Worm (Caenorhabditis elegans) whole organism, L3 larva: ENCODE results near the gene K11D12.14.

Experiments
- R02D3.7 ChIP-seq: fragments of 150-350 bp; optimal IDR thresholded peaks from 2 replicates; lab custom pipeline; 2014; ENCODE audit warnings: missing biosample characterization, missing genetic modification characterization
- ama-1 ChIP-seq: fragments of 150-350 bp; optimal IDR thresholded peaks from 2 replicates; lab custom pipeline; 2018
- ceh-16 ChIP-seq: sonication (generic microtip); optimal IDR thresholded peaks from 2 replicates; lab custom pipeline; 2017; ENCODE audit warnings: missing biosample characterization, missing genetic modification characterization
- egl-5 ChIP-seq: fragments of 150-350 bp; optimal IDR thresholded peaks from 2 replicates; lab custom pipeline; 2017; ENCODE audit warnings: missing biosample characterization, missing genetic modification reagents, missing genetic modification characterization, inconsistent platforms
- fkh-10 ChIP-seq: sonication (generic microtip); optimal IDR thresholded peaks from 2 replicates; lab custom pipeline; 2017; ENCODE audit warnings: missing biosample characterization, missing genetic modification reagents, missing genetic modification characterization
- fos-1 ChIP-seq: fragments of 150-350 bp; optimal IDR thresholded peaks from 2 replicates; lab custom pipeline; 2014; ENCODE audit warnings: missing biosample characterization, missing genetic modification characterization
- lin-39 ChIP-seq: fragments of 150-350 bp; optimal IDR thresholded peaks from 2 replicates; lab custom pipeline; 2018; ENCODE audit warnings: missing biosample characterization, missing genetic modification reagents, missing genetic modification characterization
- nhr-76 ChIP-seq: fragments of 150-350 bp; sonication (generic microtip); optimal IDR thresholded peaks from 5 replicates; lab custom pipeline; 2014; ENCODE audit warnings: missing biosample characterization, missing genetic modification characterization
- nhr-77 ChIP-seq: fragments of 150-350 bp; optimal IDR thresholded peaks from 2 replicates; lab custom pipeline; 2014; ENCODE audit warnings: missing biosample characterization, missing genetic modification characterization
- unc-62 ChIP-seq: fragments of 150-350 bp; sonication (generic microtip); optimal IDR thresholded peaks from 4 replicates; lab custom pipeline; 2014; ENCODE audit warnings: missing biosample characterization, missing genetic modification reagents, missing genetic modification characterization

ce11 chrV:5053335-5053734 lies 3.9 kb downstream of the K11D12.14 start, which contains the start of gene cwp-4:
- TF ChIP-seq fkh-10 (no peak), nhr-77 (tag; lab: Kevin White, UChicago) (no peak), R02D3.7 (tag; lab: Kevin White, UChicago) (no peak), ama-1 (lab: Kevin White, UChicago) (no peak), egl-5 (no peak), lin-39 (tag; lab: Kevin White, UChicago) (no peak), fos-1 (tag; lab: Kevin White, UChicago) (no peak), ceh-16 (tag; lab: Kevin White, UChicago) (no peak), nhr-76 (tag; lab: Kevin White, UChicago) (no peak), unc-62 (GFP tag; lab: Kevin White, UChicago) (no peak)
